Worm (Caenorhabditis elegans) whole organism, young adult: Measurements from ENCODE around the gene cec-5.
A peak's percentile ranks its signal among the peaks of the same experiment; 100 is the strongest.

Source experiments
- B0019.2 ChIP-seq: fragments of 200-800 bp; sonication (Bioruptor generic); conservative IDR thresholded peaks from 2 replicates; pipeline ENCODE4 v1.3.6; 2022; ENCODE audit warnings: missing genetic modification reagents, missing genetic modification characterization, missing compliant biosample characterization
- C06A6.2 ChIP-seq: fragments of 200-800 bp; sonication (Bioruptor generic); conservative IDR thresholded peaks from 2 replicates; pipeline ENCODE4 v1.3.6; 2022; ENCODE audit warnings: missing genetic modification characterization, missing compliant biosample characterization
- F33H1.4 ChIP-seq: fragments of 200-800 bp; sonication (Bioruptor generic); IDR thresholded peaks from 2 replicates; pipeline ENCODE4 v1.3.6; 2022; ENCODE audit warnings: missing genetic modification reagents, missing genetic modification characterization, missing compliant biosample characterization
- F49E8.2 ChIP-seq: sonication (generic microtip); optimal IDR thresholded peaks from 3 replicates; lab custom pipeline; 2017; ENCODE audit warnings: missing genetic modification characterization, mild to moderate bottlenecking, missing compliant biosample characterization, antibody characterized with exemption, moderate library complexity; ENCODE audit not compliant: insufficient read depth
- F52B5.7 ChIP-seq: sonication (generic microtip); optimal IDR thresholded peaks from 2 replicates; lab custom pipeline; 2016; ENCODE audit warnings: mild to moderate bottlenecking, missing genetic modification characterization, missing compliant biosample characterization
- F57A8.1 ChIP-seq: fragments of 200-800 bp; sonication (Bioruptor generic); optimal IDR thresholded peaks from 2 replicates; lab custom pipeline; 2018; ENCODE audit warnings: mild to moderate bottlenecking, missing genetic modification characterization, moderate library complexity, missing compliant biosample characterization
- K11D2.4 ChIP-seq: fragments of 200-800 bp; sonication (Bioruptor generic); IDR thresholded peaks from 2 replicates; pipeline ENCODE4 v1.3.6; 2022; ENCODE audit warnings: missing genetic modification reagents, missing genetic modification characterization, missing compliant biosample characterization
- Y53G8AR.9 ChIP-seq: fragments of 200-800 bp; sonication (Bioruptor generic); conservative IDR thresholded peaks from 2 replicates; pipeline ENCODE4 v1.3.6; 2022; ENCODE audit warnings: missing genetic modification reagents, missing genetic modification characterization, missing compliant biosample characterization
- aptf-2 ChIP-seq: fragments of 200-800 bp; sonication (Bioruptor generic); conservative IDR thresholded peaks from 2 replicates; pipeline ENCODE4 v1.3.6; 2022; ENCODE audit warnings: missing genetic modification reagents, missing genetic modification characterization, missing compliant biosample characterization
- atf-7 ChIP-seq: sonication (generic microtip); optimal IDR thresholded peaks from 2 replicates; lab custom pipeline; 2017; ENCODE audit warnings: mild to moderate bottlenecking, missing genetic modification characterization, missing compliant biosample characterization
- athp-1 ChIP-seq: sonication (generic microtip); optimal IDR thresholded peaks from 2 replicates; lab custom pipeline; 2017; ENCODE audit warnings: mild to moderate bottlenecking, missing genetic modification characterization, missing compliant biosample characterization
- attf-3 ChIP-seq: fragments of 200-800 bp; sonication (Bioruptor generic); conservative IDR thresholded peaks from 2 replicates; pipeline ENCODE4 v1.3.6; 2022; ENCODE audit warnings: missing genetic modification reagents, missing genetic modification characterization, missing compliant biosample characterization
- attf-5 ChIP-seq: fragments of 200-800 bp; sonication (Bioruptor generic); optimal IDR thresholded peaks from 2 replicates; lab custom pipeline; 2018; ENCODE audit warnings: mild to moderate bottlenecking, missing genetic modification characterization, missing compliant biosample characterization
- bed-1 ChIP-seq: fragments of 200-800 bp; sonication (Bioruptor generic); IDR thresholded peaks from 2 replicates; pipeline ENCODE4 v1.3.6; 2022; ENCODE audit warnings: missing genetic modification reagents, missing genetic modification characterization, missing compliant biosample characterization
- ccch-3 ChIP-seq: fragments of 200-800 bp; sonication (Bioruptor generic); optimal IDR thresholded peaks from 2 replicates; lab custom pipeline; 2018; ENCODE audit warnings: mild to moderate bottlenecking, missing genetic modification characterization, missing compliant biosample characterization
- cebp-2 ChIP-seq: fragments of 200-800 bp; sonication (Bioruptor generic); IDR thresholded peaks from 2 replicates; pipeline ENCODE4 v1.3.6; 2022; ENCODE audit warnings: missing genetic modification characterization, missing compliant biosample characterization
- die-1 ChIP-seq: sonication (generic microtip); optimal IDR thresholded peaks from 2 replicates; lab custom pipeline; 2016; ENCODE audit warnings: missing genotype, mild to moderate bottlenecking, missing genetic modification characterization, missing compliant biosample characterization
- dpff-1 ChIP-seq: sonication (generic microtip); optimal IDR thresholded peaks from 2 replicates; lab custom pipeline; 2017; ENCODE audit warnings: mild to moderate bottlenecking, missing genetic modification characterization, missing compliant biosample characterization
- dpl-1 ChIP-seq: fragments of 150-350 bp; optimal IDR thresholded peaks from 2 replicates; lab custom pipeline; 2014; ENCODE audit warnings: missing biosample characterization, missing genetic modification reagents, missing genetic modification characterization
- egl-44 ChIP-seq: fragments of 200-800 bp; sonication (Bioruptor generic); IDR thresholded peaks from 2 replicates; pipeline ENCODE4 v1.3.6; 2022; ENCODE audit warnings: missing genetic modification reagents, missing genetic modification characterization, missing compliant biosample characterization
- egrh-3 ChIP-seq: fragments of 200-800 bp; sonication (Bioruptor generic); IDR thresholded peaks from 2 replicates; pipeline ENCODE4 v1.3.6; 2022; ENCODE audit warnings: missing genetic modification reagents, missing genetic modification characterization, missing compliant biosample characterization
- ekl-4 ChIP-seq: fragments of 200-800 bp; sonication (Bioruptor generic); IDR thresholded peaks from 2 replicates; pipeline ENCODE4 v1.3.6; 2022; ENCODE audit warnings: missing genetic modification reagents, missing genetic modification characterization, missing compliant biosample characterization
- him-1 ChIP-seq: sonication (generic microtip); optimal IDR thresholded peaks from 2 replicates; lab custom pipeline; 2016; ENCODE audit warnings: missing genotype, missing genetic modification reagents, missing genetic modification characterization, missing compliant biosample characterization
- hlh-26 ChIP-seq: fragments of 200-800 bp; sonication (Bioruptor generic); conservative IDR thresholded peaks from 2 replicates; pipeline ENCODE4 v1.3.6; 2022; ENCODE audit warnings: missing genetic modification reagents, missing genetic modification characterization, missing compliant biosample characterization
- hmg-1.2 ChIP-seq: fragments of 200-800 bp; sonication (Bioruptor generic); IDR thresholded peaks from 2 replicates; pipeline ENCODE4 v1.3.6; 2022; ENCODE audit warnings: missing genetic modification reagents, missing genetic modification characterization, missing compliant biosample characterization
- hmg-20 ChIP-seq: fragments of 200-800 bp; sonication (Bioruptor generic); IDR thresholded peaks from 2 replicates; pipeline ENCODE4 v1.3.6; 2022; ENCODE audit warnings: missing genetic modification reagents, missing genetic modification characterization, missing compliant biosample characterization
- hrde-1 ChIP-seq: sonication (generic microtip); optimal IDR thresholded peaks from 2 replicates; lab custom pipeline; 2016; ENCODE audit warnings: missing genetic modification characterization, mild to moderate bottlenecking, missing compliant biosample characterization, moderate library complexity, missing genotype, missing genetic modification reagents, borderline replicate concordance
- let-526 ChIP-seq: fragments of 200-800 bp; sonication (Bioruptor generic); IDR thresholded peaks from 2 replicates; pipeline ENCODE4 v1.3.6; 2022; ENCODE audit warnings: missing genetic modification reagents, missing genetic modification characterization, missing compliant biosample characterization
- let-607 ChIP-seq, 2 experiments: fragments of 200-800 bp in 1 of 2; sonication (Bioruptor generic) in 1 of 2; sonication (generic microtip) in 1 of 2; optimal IDR thresholded peaks; 2 replicates each; lab custom pipeline; 2016 to 2018; ENCODE audit warnings: mild to moderate bottlenecking in 2 of 2, missing compliant biosample characterization in 2 of 2, missing genetic modification characterization in 2 of 2, moderate library complexity in 2 of 2, missing genotype in 1 of 2
- lsl-1 ChIP-seq: fragments of 200-800 bp; sonication (Bioruptor generic); optimal IDR thresholded peaks from 2 replicates; lab custom pipeline; 2018; ENCODE audit warnings: mild to moderate bottlenecking, missing genetic modification characterization, moderate library complexity, missing compliant biosample characterization
- madf-3 ChIP-seq: fragments of 200-800 bp; sonication (Bioruptor generic); IDR thresholded peaks from 2 replicates; pipeline ENCODE4 v1.3.6; 2022; ENCODE audit warnings: missing genetic modification reagents, missing genetic modification characterization, missing compliant biosample characterization
- mcd-1 ChIP-seq: fragments of 200-800 bp; sonication (Bioruptor generic); IDR thresholded peaks from 2 replicates; pipeline ENCODE4 v1.3.6; 2022; ENCODE audit warnings: missing genetic modification reagents, missing genetic modification characterization, missing compliant biosample characterization
- mel-28 ChIP-seq: sonication (generic microtip); optimal IDR thresholded peaks from 2 replicates; lab custom pipeline; 2016; ENCODE audit warnings: borderline replicate concordance, mild to moderate bottlenecking, missing genetic modification characterization, missing compliant biosample characterization
- mes-4 ChIP-seq: sonication (generic microtip); optimal IDR thresholded peaks from 2 replicates; lab custom pipeline; 2016; ENCODE audit warnings: missing genotype, missing genetic modification characterization, missing compliant biosample characterization
- nfya-1 ChIP-seq: sonication (generic microtip); optimal IDR thresholded peaks from 2 replicates; lab custom pipeline; 2017; ENCODE audit warnings: antibody characterized with exemption, missing compliant biosample characterization, missing genetic modification characterization, borderline replicate concordance; ENCODE audit not compliant: insufficient read depth
- nfyb-1 ChIP-seq: fragments of 200-800 bp; sonication (Bioruptor generic); IDR thresholded peaks from 2 replicates; pipeline ENCODE4 v1.3.6; 2022; ENCODE audit warnings: missing genetic modification reagents, missing genetic modification characterization, missing compliant biosample characterization
- nhr-80 ChIP-seq: sonication (generic microtip); optimal IDR thresholded peaks from 2 replicates; lab custom pipeline; 2016; ENCODE audit warnings: missing genetic modification characterization, missing compliant biosample characterization
- rcor-1 ChIP-seq: fragments of 200-800 bp; sonication (Bioruptor generic); IDR thresholded peaks from 2 replicates; pipeline ENCODE4 v1.3.6; 2022; ENCODE audit warnings: missing genetic modification reagents, missing genetic modification characterization, missing compliant biosample characterization
- sea-2 ChIP-seq: fragments of 200-800 bp; sonication (Bioruptor generic); IDR thresholded peaks from 2 replicates; pipeline ENCODE4 v1.3.6; 2022; ENCODE audit warnings: missing genetic modification characterization, missing compliant biosample characterization
- tbp1 ChIP-seq: fragments of 200-800 bp; sonication (Bioruptor generic); optimal IDR thresholded peaks from 2 replicates; lab custom pipeline; 2018; ENCODE audit warnings: mild to moderate bottlenecking, missing genetic modification characterization, missing compliant biosample characterization
- tlf-1 ChIP-seq: fragments of 200-800 bp; sonication (Bioruptor generic); optimal IDR thresholded peaks from 2 replicates; lab custom pipeline; 2018; ENCODE audit warnings: mild to moderate bottlenecking, missing genetic modification characterization, missing compliant biosample characterization
- unc-62 ChIP-seq: fragments of 150-350 bp; optimal IDR thresholded peaks from 2 replicates; lab custom pipeline; 2014; ENCODE audit warnings: missing biosample characterization, missing genetic modification reagents, missing genetic modification characterization
- xnd-1 ChIP-seq: sonication (generic microtip); optimal IDR thresholded peaks from 2 replicates; lab custom pipeline; 2016; ENCODE audit warnings: missing genotype, missing genetic modification reagents, missing genetic modification characterization, missing compliant biosample characterization
- ztf-18 ChIP-seq: sonication (generic microtip); optimal IDR thresholded peaks from 2 replicates; lab custom pipeline; 2016; ENCODE audit warnings: missing genotype, mild to moderate bottlenecking, missing genetic modification characterization, missing compliant biosample characterization
- ztf-6 ChIP-seq: fragments of 200-800 bp; sonication (Bioruptor generic); IDR thresholded peaks from 2 replicates; pipeline ENCODE4 v1.3.6; 2022; ENCODE audit warnings: missing genetic modification reagents, missing genetic modification characterization, missing compliant biosample characterization

Gene cec-5

DNA sequence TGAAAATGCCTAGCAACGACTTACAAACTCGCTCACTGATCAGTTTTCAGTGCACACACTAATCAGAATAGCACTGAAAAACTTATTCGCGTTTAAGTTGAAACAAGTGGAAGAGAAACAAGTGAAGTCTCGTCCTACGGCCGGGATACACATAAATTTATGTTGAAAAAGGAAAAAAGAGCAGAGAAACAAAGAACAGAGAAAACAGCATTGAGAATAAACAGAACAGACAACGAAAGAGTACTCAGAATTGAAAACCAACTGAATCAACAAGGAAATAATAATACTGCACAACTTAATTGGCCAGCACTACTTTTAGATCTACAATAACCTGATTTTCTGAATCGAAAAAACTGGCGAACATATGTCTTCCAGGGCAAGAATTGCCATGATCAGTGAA is 25.6 kb downstream of the cec-5 start, which contains the start of gene F49E8.6:
TSS of gene F49E8.6 (minus strand) at position 317 of the 400 bp plus-strand sequence.
- peak; percentile 38; the same call in 1 of the 2 replicates for TF ChIP-seq hmg-1.2 (GFP tag; lab: Robert Waterston, UW)
- no peak for TF ChIP-seq dpff-1 (tag; lab: Kevin White, UChicago)

DNA sequence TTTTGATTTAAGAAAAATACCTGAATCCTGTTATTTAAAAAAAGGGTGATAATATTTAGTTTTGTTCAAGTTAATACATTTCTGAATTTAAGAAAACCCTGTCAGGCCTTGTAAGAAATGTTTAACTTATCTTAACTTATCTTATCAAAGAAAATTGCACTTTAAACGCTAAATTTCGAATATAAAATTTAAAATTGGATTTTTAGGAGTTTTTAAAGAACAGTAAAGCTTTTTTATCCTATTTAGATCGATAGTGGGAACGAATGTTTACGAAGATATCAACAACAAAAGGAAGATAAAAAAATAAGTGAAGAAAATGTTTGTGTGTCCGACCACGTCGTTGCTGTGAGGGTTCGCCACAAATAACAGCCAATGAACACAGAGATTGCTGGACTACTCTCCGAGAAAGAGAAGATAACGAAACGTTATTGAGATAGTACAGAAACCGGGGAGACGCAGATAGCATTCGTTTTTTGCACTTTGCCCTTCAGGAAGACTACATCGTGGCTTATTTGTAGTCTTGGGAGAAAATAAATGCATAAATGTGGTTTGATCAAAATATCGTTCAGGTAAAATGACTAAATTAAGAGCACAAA is 26.9 kb downstream of the cec-5 start, which contains the start of gene dif-1:
TSS of gene dif-1 (minus strand) at position 51 of the 596 bp plus-strand sequence.
- no peak for TF ChIP-seq unc-62 (GFP tag; lab: Kevin White, UChicago)
- TF ChIP-seq nhr-80 (tag; lab: Kevin White, UChicago) = peak; percentile 64
- TF ChIP-seq egl-44 (GFP tag; lab: Robert Waterston, UW) = no peak
- TF ChIP-seq F49E8.2 (tag; lab: Kevin White, UChicago) = no peak
- 0 out of 2 replicates have a peak, but pooled peaks have one; percentile 51 for TF ChIP-seq Y53G8AR.9 (GFP tag; lab: Robert Waterston, UW)
- TF ChIP-seq dpl-1 = no peak
- no peak for TF ChIP-seq nfyb-1 (GFP tag; lab: Robert Waterston, UW)
- no peak for TF ChIP-seq hmg-20 (GFP tag; lab: Robert Waterston, UW)
- TF ChIP-seq lsl-1 (GFP tag; lab: Kevin White, UChicago) = no peak
- TF ChIP-seq bed-1 = no peak
- TF ChIP-seq madf-3 = no peak
- TF ChIP-seq egrh-3 = no peak
- no peak for TF ChIP-seq mel-28 (tag; lab: Kevin White, UChicago)
- no peak for TF ChIP-seq xnd-1 (tag; lab: Kevin White, UChicago)
- TF ChIP-seq mes-4 (tag; lab: Kevin White, UChicago) = no peak
- no peak for TF ChIP-seq dpff-1 (tag; lab: Kevin White, UChicago)
- peak; percentile 23 for TF ChIP-seq attf-5 (GFP tag; lab: Kevin White, UChicago)
- TF ChIP-seq F57A8.1 = no peak
- no peak for TF ChIP-seq attf-3 (GFP tag; lab: Robert Waterston, UW)
- TF ChIP-seq tlf-1 (GFP tag; lab: Kevin White, UChicago) = no peak
- no peak for TF ChIP-seq mcd-1 (GFP tag; lab: Robert Waterston, UW)
- 0 out of 2 replicates have a peak, but pooled peaks have one; percentile 27 for TF ChIP-seq ekl-4 (GFP tag; lab: Robert Waterston, UW)
- peak in 1 of 2 experiments; percentile 47 for TF ChIP-seq let-607 (tag; optimal IDR thresholded peaks at IDR 0.05; lab: Kevin White, UChicago)
- no peak for TF ChIP-seq ztf-6
- TF ChIP-seq nfya-1 (tag; lab: Kevin White, UChicago) = no peak
- peak; percentile 91 for TF ChIP-seq hmg-1.2 (GFP tag; lab: Robert Waterston, UW)
- no peak for TF ChIP-seq rcor-1 (GFP tag; lab: Robert Waterston, UW)
- TF ChIP-seq B0019.2 = no peak
- TF ChIP-seq him-1 (tag; lab: Kevin White, UChicago) = no peak
- no peak for TF ChIP-seq F33H1.4 (GFP tag; lab: Robert Waterston, UW)
- TF ChIP-seq ccch-3 (GFP tag; lab: Kevin White, UChicago) = no peak
- no peak for TF ChIP-seq C06A6.2 (GFP tag; lab: Robert Waterston, UW)
- TF ChIP-seq die-1 (tag; lab: Kevin White, UChicago) = no peak
- TF ChIP-seq let-526 (GFP tag; lab: Robert Waterston, UW) = no peak
- no peak for TF ChIP-seq K11D2.4 (GFP tag; lab: Robert Waterston, UW)
- no peak for TF ChIP-seq cebp-2
- TF ChIP-seq atf-7 (tag; lab: Kevin White, UChicago) = no peak
- TF ChIP-seq hrde-1 (tag; lab: Kevin White, UChicago) = no peak
- TF ChIP-seq F52B5.7 (tag; lab: Kevin White, UChicago) = no peak
- TF ChIP-seq hlh-26 = no peak
- no peak for TF ChIP-seq athp-1
- TF ChIP-seq sea-2 = no peak
- TF ChIP-seq ztf-18 (tag; lab: Kevin White, UChicago) = no peak
- peak; percentile 19 for TF ChIP-seq tbp1 (GFP tag; lab: Kevin White, UChicago)
- TF ChIP-seq aptf-2 (GFP tag; lab: Robert Waterston, UW) = 0 out of 2 replicates have a peak, but pooled peaks have one; percentile 63
